Fruit fly (Drosophila melanogaster) whole organism, embryonic: ENCODE data around the gene slf.

Experiments
- Aef1 ChIP-seq: fragments of 200-800 bp; sonication (Bioruptor generic); IDR thresholded peaks from 3 replicates; pipeline ENCODE4 v1.3.6; 2022; ENCODE audit warnings: missing biosample characterization, missing genetic modification characterization
- B-H2 ChIP-seq: fragments of 200-800 bp; sonication (Bioruptor generic); optimal IDR thresholded peaks from 2 replicates; lab custom pipeline; 2018; ENCODE audit warnings: missing biosample characterization, mild to moderate bottlenecking, missing genetic modification characterization
- BEAF-32 ChIP-seq: fragments of 200-800 bp; sonication (Bioruptor generic); optimal IDR thresholded peaks from 3 replicates; lab custom pipeline; 2017; ENCODE audit warnings: missing biosample characterization, missing genetic modification characterization, mild to moderate bottlenecking, moderate library complexity, missing genetic modification reagents
- Bteb2 ChIP-seq: fragments of 200-800 bp; sonication (Bioruptor generic); optimal IDR thresholded peaks from 2 replicates; lab custom pipeline; 2016; ENCODE audit warnings: missing biosample characterization, missing genetic modification characterization
- CG10366 ChIP-seq: fragments of 200-800 bp; sonication (Bioruptor generic); IDR thresholded peaks from 2 replicates; pipeline ENCODE4 v1.3.6; 2022; ENCODE audit warnings: missing biosample characterization, missing genetic modification characterization
- CG10431 ChIP-seq: fragments of 200-800 bp; sonication (Bioruptor generic); optimal IDR thresholded peaks from 3 replicates; lab custom pipeline; 2018; ENCODE audit warnings: missing biosample characterization, mild to moderate bottlenecking, missing genetic modification characterization
- CG12659 ChIP-seq: fragments of 200-800 bp; sonication (Bioruptor generic); optimal IDR thresholded peaks from 3 replicates; lab custom pipeline; 2017; ENCODE audit warnings: mild to moderate bottlenecking, missing biosample characterization, missing genetic modification reagents, missing genetic modification characterization
- CG13123 ChIP-seq: fragments of 200-800 bp; sonication (Bioruptor generic); optimal IDR thresholded peaks from 2 replicates; lab custom pipeline; 2016; ENCODE audit warnings: missing biosample characterization, missing genetic modification characterization
- CG13775 ChIP-seq: fragments of 200-800 bp; sonication (Bioruptor generic); optimal IDR thresholded peaks from 3 replicates; lab custom pipeline; 2017; ENCODE audit warnings: missing biosample characterization, mild to moderate bottlenecking, missing genetic modification characterization
- CG15269 ChIP-seq: fragments of 200-800 bp; sonication (Bioruptor generic); optimal IDR thresholded peaks from 2 replicates; lab custom pipeline; 2018; ENCODE audit warnings: missing biosample characterization, mild to moderate bottlenecking, missing genetic modification characterization, moderate library complexity
- CG15514 ChIP-seq: fragments of 200-800 bp; sonication (Bioruptor generic); optimal IDR thresholded peaks from 3 replicates; lab custom pipeline; 2017; ENCODE audit warnings: missing biosample characterization, missing genetic modification characterization, mild to moderate bottlenecking, moderate library complexity, missing genetic modification reagents
- CG16863 ChIP-seq: fragments of 200-800 bp; sonication (Bioruptor generic); optimal IDR thresholded peaks from 3 replicates; lab custom pipeline; 2016; ENCODE audit warnings: missing biosample characterization, missing genetic modification characterization
- CG17186 ChIP-seq: fragments of 200-800 bp; sonication (Bioruptor generic); optimal IDR thresholded peaks from 3 replicates; lab custom pipeline; 2017; ENCODE audit warnings: missing biosample characterization, missing genetic modification reagents, missing genetic modification characterization
- CG17829 ChIP-seq: fragments of 200-800 bp; optimal IDR thresholded peaks from 2 replicates; lab custom pipeline; 2019; ENCODE audit warnings: missing biosample characterization, mild to moderate bottlenecking, missing genetic modification characterization, moderate library complexity
- CG18262 ChIP-seq: fragments of 200-800 bp; optimal IDR thresholded peaks from 3 replicates; lab custom pipeline; 2019; ENCODE audit warnings: missing biosample characterization, mild to moderate bottlenecking, missing genetic modification characterization, moderate library complexity
- CG30403 ChIP-seq: fragments of 200-800 bp; sonication (Bioruptor generic); optimal IDR thresholded peaks from 3 replicates; lab custom pipeline; 2016; ENCODE audit warnings: missing biosample characterization, missing genetic modification characterization
- CG31224 ChIP-seq: fragments of 200-800 bp; sonication (Bioruptor generic); IDR thresholded peaks from 2 replicates; pipeline ENCODE4 v1.3.6; 2022; ENCODE audit warnings: missing biosample characterization, missing genetic modification characterization
- CG43689 ChIP-seq: fragments of 200-800 bp; sonication (Bioruptor generic); IDR thresholded peaks from 2 replicates; pipeline ENCODE4 v1.3.6; 2022; ENCODE audit warnings: missing biosample characterization, missing genetic modification characterization
- CG9609 ChIP-seq: fragments of 200-800 bp; sonication (Bioruptor generic); optimal IDR thresholded peaks from 3 replicates; lab custom pipeline; 2016; ENCODE audit warnings: missing biosample characterization, missing genetic modification characterization
- Ets97D ChIP-seq: fragments of 200-800 bp; sonication (Bioruptor generic); optimal IDR thresholded peaks from 3 replicates; lab custom pipeline; 2016; ENCODE audit warnings: missing biosample characterization, missing genetic modification characterization
- Fer2 ChIP-seq: fragments of 200-800 bp; sonication (Bioruptor generic); optimal IDR thresholded peaks from 2 replicates; lab custom pipeline; 2018; ENCODE audit warnings: missing biosample characterization, mild to moderate bottlenecking, missing genetic modification characterization, moderate library complexity
- Fer3 ChIP-seq: fragments of 200-800 bp; sonication (Bioruptor generic); optimal IDR thresholded peaks from 2 replicates; lab custom pipeline; 2018; ENCODE audit warnings: missing biosample characterization, mild to moderate bottlenecking, missing genetic modification characterization, moderate library complexity
- Hand ChIP-seq: fragments of 200-800 bp; sonication (Bioruptor generic); optimal IDR thresholded peaks from 2 replicates; lab custom pipeline; 2017; ENCODE audit warnings: mild to moderate bottlenecking, missing biosample characterization, missing genetic modification reagents, missing genetic modification characterization
- Max ChIP-seq: fragments of 200-800 bp; sonication (Bioruptor generic); optimal IDR thresholded peaks from 2 replicates; lab custom pipeline; 2016; ENCODE audit warnings: missing biosample characterization, mild to moderate bottlenecking, missing genetic modification characterization
- Ravus ChIP-seq: fragments of 200-800 bp; sonication (Bioruptor generic); IDR thresholded peaks from 2 replicates; pipeline ENCODE4 v1.3.6; 2022; ENCODE audit warnings: missing biosample characterization, missing genetic modification characterization
- Rx ChIP-seq: fragments of 200-800 bp; sonication (Bioruptor generic); IDR thresholded peaks from 2 replicates; pipeline ENCODE4 v1.3.6; 2022; ENCODE audit warnings: missing biosample characterization, missing genetic modification characterization
- Sin3A ChIP-seq: fragments of >200 bp; optimal IDR thresholded peaks from 2 replicates; lab custom pipeline; 2018
- Ssrp ChIP-seq: fragments of 200-800 bp; sonication (Bioruptor generic); optimal IDR thresholded peaks from 2 replicates; lab custom pipeline; 2018; ENCODE audit warnings: missing biosample characterization, mild to moderate bottlenecking, missing genetic modification characterization, moderate library complexity
- TFAM ChIP-seq: fragments of 200-800 bp; sonication (Bioruptor generic); optimal IDR thresholded peaks from 2 replicates; lab custom pipeline; 2017; ENCODE audit warnings: missing biosample characterization, missing genetic modification characterization, inconsistent platforms
- Xrp1 ChIP-seq: fragments of 200-800 bp; sonication (Bioruptor generic); IDR thresholded peaks from 2 replicates; pipeline ENCODE4 v1.3.6; 2022; ENCODE audit warnings: missing biosample characterization, missing genetic modification characterization
- bowl ChIP-seq: fragments of 200-800 bp; sonication (Bioruptor generic); IDR thresholded peaks from 2 replicates; pipeline ENCODE4 v1.3.6; 2022; ENCODE audit warnings: missing biosample characterization, missing genetic modification characterization
- ci ChIP-seq: fragments of 200-800 bp; sonication (Bioruptor generic); IDR thresholded peaks from 3 replicates; pipeline ENCODE4 v1.3.6; 2022; ENCODE audit warnings: missing biosample characterization, missing genetic modification characterization
- crp ChIP-seq, 2 experiments: fragments of 200-800 bp; sonication (Bioruptor generic); optimal IDR thresholded peaks; 2 replicates in 1 of 2; 3 replicates in 1 of 2; lab custom pipeline; 2017; ENCODE audit warnings: missing biosample characterization in 2 of 2, missing genetic modification characterization in 2 of 2, mild to moderate bottlenecking in 1 of 2, moderate library complexity in 1 of 2
- esg ChIP-seq: fragments of 200-800 bp; sonication (Bioruptor generic); conservative IDR thresholded peaks from 2 replicates; pipeline ENCODE4 v1.3.6; 2022; ENCODE audit warnings: missing biosample characterization, missing genetic modification characterization
- exex ChIP-seq: fragments of 200-800 bp; sonication (Bioruptor generic); optimal IDR thresholded peaks from 4 replicates; lab custom pipeline; 2018; ENCODE audit warnings: missing biosample characterization, mild to moderate bottlenecking, missing genetic modification characterization, moderate library complexity
- lbe ChIP-seq: fragments of 200-800 bp; sonication (Bioruptor generic); optimal IDR thresholded peaks from 2 replicates; lab custom pipeline; 2016; ENCODE audit warnings: missing biosample characterization, mild to moderate bottlenecking, missing genetic modification characterization
- lov ChIP-seq, 2 experiments: fragments of 200-800 bp in 1 of 2; fragments of >200 bp in 1 of 2; sonication (Bioruptor generic) in 1 of 2; IDR thresholded peaks in 1 of 2; optimal IDR thresholded peaks in 1 of 2; 2 replicates in 1 of 2; 3 replicates in 1 of 2; pipeline versions ENCODE4 v1.3.6 to Lab custom; 2017 to 2022; ENCODE audit warnings: missing biosample characterization in 1 of 2, missing genetic modification characterization in 1 of 2
- maf-S ChIP-seq: fragments of 200-800 bp; sonication (Bioruptor generic); optimal IDR thresholded peaks from 2 replicates; lab custom pipeline; 2016; ENCODE audit warnings: missing biosample characterization, missing genetic modification characterization
- nmo ChIP-seq: fragments of 200-800 bp; sonication (Bioruptor generic); optimal IDR thresholded peaks from 2 replicates; lab custom pipeline; 2018; ENCODE audit warnings: missing biosample characterization, mild to moderate bottlenecking, missing genetic modification characterization, moderate library complexity
- pan ChIP-seq, 4 experiments: fragments of >200 bp in 3 of 4; fragments of 200-800 bp in 1 of 4; sonication (Bioruptor generic) in 1 of 4; optimal IDR thresholded peaks in 3 of 4; IDR thresholded peaks in 1 of 4; 2 replicates each; pipeline versions ENCODE4 v1.3.6 to Lab custom; 2017 to 2022; ENCODE audit warnings: missing biosample characterization in 2 of 4, missing genetic modification characterization in 2 of 4, mixed read lengths in 1 of 4
- pita ChIP-seq: fragments of 200-800 bp; sonication (Bioruptor generic); optimal IDR thresholded peaks from 2 replicates; lab custom pipeline; 2017; ENCODE audit warnings: missing biosample characterization, mild to moderate bottlenecking, missing genetic modification characterization
- repo ChIP-seq: fragments of 200-800 bp; sonication (Bioruptor generic); optimal IDR thresholded peaks from 2 replicates; lab custom pipeline; 2016; ENCODE audit warnings: missing biosample characterization, missing genetic modification characterization
- schlank ChIP-seq: fragments of 200-800 bp; sonication (Bioruptor generic); optimal IDR thresholded peaks from 2 replicates; lab custom pipeline; 2018; ENCODE audit warnings: missing biosample characterization, mild to moderate bottlenecking, missing genetic modification characterization
- sens-2 ChIP-seq: fragments of 200-800 bp; sonication (Bioruptor generic); IDR thresholded peaks from 2 replicates; pipeline ENCODE4 v1.3.6; 2022; ENCODE audit warnings: missing biosample characterization, missing genetic modification characterization
- slp2 ChIP-seq: fragments of 200-800 bp; sonication (Bioruptor generic); optimal IDR thresholded peaks from 2 replicates; lab custom pipeline; 2016; ENCODE audit warnings: missing biosample characterization, missing genetic modification characterization
- sqz ChIP-seq: fragments of 200-800 bp; sonication (Bioruptor generic); optimal IDR thresholded peaks from 3 replicates; lab custom pipeline; 2018; ENCODE audit warnings: missing biosample characterization, mild to moderate bottlenecking, missing genetic modification characterization
- ttk ChIP-seq: fragments of 200-800 bp; sonication (Bioruptor generic); IDR thresholded peaks from 2 replicates; pipeline ENCODE4 v2.1.2; 2022; ENCODE audit warnings: missing biosample characterization, missing genetic modification characterization
- zfh2 ChIP-seq: fragments of 200-800 bp; sonication (Bioruptor generic); optimal IDR thresholded peaks from 2 replicates; lab custom pipeline; 2016; ENCODE audit warnings: missing biosample characterization, missing genetic modification characterization

Gene slf

dm6 chr2L:4838494-4839320 lies 37.0 kb upstream of the slf start (continued):
- TF ChIP-seq CG16863 (GFP tag; lab: Kevin White, UChicago) = no peak
- TF ChIP-seq Sin3A (lab: Kevin White, UChicago) = no peak
- no peak for TF ChIP-seq CG15269 (tag; lab: Kevin White, UChicago)
- peak; percentile 45 for TF ChIP-seq Fer3
- peak; percentile 58; the same call in 2 of the 3 replicates for TF ChIP-seq ci (GFP tag; lab: Robert Waterston, UW)
- no peak for TF ChIP-seq CG30403 (GFP tag; lab: Kevin White, UChicago)
- TF ChIP-seq CG15514 (GFP tag; lab: Kevin White, UChicago) = peak; percentile 13
- no peak for TF ChIP-seq crp (GFP tag; optimal IDR thresholded peaks at IDR 0.05; lab: Kevin White, UChicago)
- no peak for TF ChIP-seq CG10366 (GFP tag; lab: Robert Waterston, UW)
- no peak for TF ChIP-seq B-H2
- peak; percentile 64 for TF ChIP-seq Xrp1 (GFP tag; lab: Robert Waterston, UW)
- peak; percentile 40 for TF ChIP-seq repo (GFP tag; lab: Kevin White, UChicago)
- peak; percentile 4 for TF ChIP-seq Fer2 (tag; lab: Kevin White, UChicago)
- TF ChIP-seq slp2 (GFP tag; lab: Kevin White, UChicago) = no peak
- TF ChIP-seq CG13775 (GFP tag; lab: Kevin White, UChicago) = no peak
- no peak for TF ChIP-seq pita
- no peak for TF ChIP-seq Ravus
- peak; percentile 10 for TF ChIP-seq maf-S (GFP tag; lab: Kevin White, UChicago)
- no peak for TF ChIP-seq CG9609
- TF ChIP-seq pan (optimal IDR thresholded peaks at IDR 0.05; lab: Kevin White, UChicago) = no peak
- TF ChIP-seq pan (GFP tag; optimal IDR thresholded peaks at IDR 0.05 in 1 of 2, IDR thresholded peaks at IDR 0.05 in 1 of 2) = peak in 1 of 2 experiments; percentile 23
- no peak for TF ChIP-seq BEAF-32 (GFP tag; lab: Kevin White, UChicago)
- peak; percentile 6 for TF ChIP-seq CG18262 (tag; lab: Kevin White, UChicago)
- peak; percentile 5; the same call in 1 of the 2 replicates for TF ChIP-seq bowl (GFP tag; lab: Robert Waterston, UW)
- no peak for TF ChIP-seq Bteb2 (GFP tag; lab: Kevin White, UChicago)
- TF ChIP-seq nmo (GFP tag; lab: Kevin White, UChicago) = no peak
- no peak for TF ChIP-seq CG17829
- peak; percentile 18 for TF ChIP-seq TFAM
- TF ChIP-seq esg (GFP tag; lab: Robert Waterston, UW) = no peak
- no peak for TF ChIP-seq CG43689 (GFP tag; lab: Robert Waterston, UW)
- TF ChIP-seq sens-2 = peak; percentile 36; the same call in 1 of the 2 replicates
- TF ChIP-seq CG13123 = no peak
- TF ChIP-seq Rx (GFP tag; lab: Robert Waterston, UW) = no peak
- TF ChIP-seq CG12659 = peak; percentile 16
- peak; percentile 1 for TF ChIP-seq Ssrp (tag; lab: Kevin White, UChicago)
- TF ChIP-seq CG31224 (GFP tag; lab: Robert Waterston, UW) = no peak
- TF ChIP-seq Max (GFP tag; lab: Kevin White, UChicago) = no peak
- no peak for TF ChIP-seq lbe (GFP tag; lab: Kevin White, UChicago)
- TF ChIP-seq schlank (tag; lab: Kevin White, UChicago) = no peak
- TF ChIP-seq zfh2 (GFP tag; lab: Kevin White, UChicago) = no peak
- no peak for TF ChIP-seq Aef1 (GFP tag; lab: Robert Waterston, UW)
- no peak for TF ChIP-seq ttk (GFP tag; lab: Robert Waterston, UW)
- peak; percentile 22 for TF ChIP-seq exex (tag; lab: Kevin White, UChicago)
- no peak for TF ChIP-seq Hand (GFP tag; lab: Kevin White, UChicago)
- peak; percentile 11 for TF ChIP-seq sqz (GFP tag; lab: Kevin White, UChicago)
- no peak for TF ChIP-seq lov (optimal IDR thresholded peaks at IDR 0.05; lab: Kevin White, UChicago)
- TF ChIP-seq lov (GFP tag; IDR thresholded peaks at IDR 0.05; lab: Robert Waterston, UW) = peak; percentile 67; the same call in 1 of the 3 replicates
- no peak for TF ChIP-seq Ets97D (GFP tag; lab: Kevin White, UChicago)
- peak; percentile 65 for TF ChIP-seq CG10431 (GFP tag; lab: Kevin White, UChicago)
- peak; percentile 15 for TF ChIP-seq CG17186 (GFP tag; lab: Kevin White, UChicago)
